Fruit fly (Drosophila melanogaster): ENCODE measurements around the gene CG5968.

dm6 chr2L:16511277-16511678, 38.5 kb downstream of the CG5968 start:
- TF ChIP-seq CG8478 (optimal IDR thresholded peaks at IDR 0.05): no peak
- no peak for TF ChIP-seq CTCF (optimal IDR thresholded peaks at IDR 0.05)
